Worm (Caenorhabditis elegans) whole organism, L1 larva: ENCODE results near the gene mut-7.

Experiments
- C04F5.9 ChIP-seq: sonication (generic microtip); optimal IDR thresholded peaks from 2 replicates; lab custom pipeline; 2016; ENCODE audit warnings: missing genetic modification characterization, missing compliant biosample characterization
- C34B4.2 ChIP-seq: sonication (generic microtip); optimal IDR thresholded peaks from 2 replicates; lab custom pipeline; 2017; ENCODE audit warnings: mild to moderate bottlenecking, missing genetic modification characterization, missing compliant biosample characterization
- F16B12.6 ChIP-seq: fragments of 150-350 bp; optimal IDR thresholded peaks from 2 replicates; lab custom pipeline; 2014; ENCODE audit warnings: missing biosample characterization, missing genetic modification characterization
- Y116A8C.19 ChIP-seq: sonication (generic microtip); optimal IDR thresholded peaks from 2 replicates; lab custom pipeline; 2016; ENCODE audit warnings: missing compliant biosample characterization, missing genetic modification characterization, borderline replicate concordance
- aha-1 ChIP-seq: fragments of 150-350 bp; optimal IDR thresholded peaks from 2 replicates; lab custom pipeline; 2014; ENCODE audit warnings: missing biosample characterization, missing genetic modification characterization
- alr-1 ChIP-seq: fragments of 200-800 bp; sonication (Bioruptor generic); optimal IDR thresholded peaks from 2 replicates; lab custom pipeline; 2018; ENCODE audit warnings: borderline replicate concordance, mild to moderate bottlenecking, missing genetic modification characterization, missing compliant biosample characterization
- aly-2 ChIP-seq: fragments of 150-350 bp; optimal IDR thresholded peaks from 2 replicates; lab custom pipeline; 2014; ENCODE audit warnings: missing biosample characterization, missing genetic modification characterization
- blmp-1 ChIP-seq: fragments of 150-350 bp; optimal IDR thresholded peaks from 2 replicates; lab custom pipeline; 2014; ENCODE audit warnings: missing biosample characterization, missing genetic modification characterization
- ceh-63 ChIP-seq: fragments of 200-800 bp; sonication (Bioruptor generic); optimal IDR thresholded peaks from 2 replicates; lab custom pipeline; 2018; ENCODE audit warnings: mild to moderate bottlenecking, missing genetic modification characterization, missing compliant biosample characterization
- ceh-88 ChIP-seq: fragments of 200-800 bp; sonication (Bioruptor generic); IDR thresholded peaks from 2 replicates; pipeline ENCODE4 v1.3.6; 2022; ENCODE audit warnings: missing genetic modification characterization, missing compliant biosample characterization
- ceh-90 ChIP-seq: sonication (generic microtip); optimal IDR thresholded peaks from 2 replicates; lab custom pipeline; 2016; ENCODE audit warnings: missing genetic modification characterization, missing compliant biosample characterization
- dpl-1 ChIP-seq, 3 experiments: fragments of 150-350 bp in 2 of 3; sonication (generic microtip) in 1 of 3; optimal IDR thresholded peaks; 2 replicates each; lab custom pipeline; 2014 to 2017; ENCODE audit warnings: missing biosample characterization in 3 of 3, missing genetic modification characterization in 3 of 3, missing genetic modification reagents in 3 of 3
- dsc-1 ChIP-seq: sonication (generic microtip); optimal IDR thresholded peaks from 2 replicates; lab custom pipeline; 2016; ENCODE audit warnings: mild to moderate bottlenecking, missing genetic modification characterization, missing compliant biosample characterization
- efl-1 ChIP-seq, 4 experiments: fragments of 150-350 bp; optimal IDR thresholded peaks in 3 of 4; peaks in 1 of 4; 1 replicate in 1 of 4; 2 replicates in 3 of 4; lab custom pipeline; 2014; ENCODE audit warnings: missing biosample characterization in 2 of 4, missing genetic modification characterization in 2 of 4, missing genetic modification reagents in 2 of 4
- egl-13 ChIP-seq: sonication (generic microtip); optimal IDR thresholded peaks from 2 replicates; lab custom pipeline; 2016; ENCODE audit warnings: missing genotype, missing genetic modification reagents, missing genetic modification characterization, missing compliant biosample characterization
- elt-2 ChIP-seq: sonication (generic microtip); optimal IDR thresholded peaks from 2 replicates; lab custom pipeline; 2016; ENCODE audit warnings: missing genetic modification characterization, mild to moderate bottlenecking, inconsistent platforms, missing compliant biosample characterization, missing genetic modification reagents
- ets-5 ChIP-seq: fragments of 200-800 bp; sonication (Bioruptor generic); IDR thresholded peaks from 2 replicates; pipeline ENCODE4 v1.3.6; 2022; ENCODE audit warnings: missing genetic modification characterization, missing compliant biosample characterization
- fkh-4 ChIP-seq: sonication (generic microtip); optimal IDR thresholded peaks from 2 replicates; lab custom pipeline; 2016; ENCODE audit warnings: missing compliant biosample characterization, missing genetic modification characterization, borderline replicate concordance
- fos-1 ChIP-seq: fragments of 150-350 bp; optimal IDR thresholded peaks from 2 replicates; lab custom pipeline; 2014; ENCODE audit warnings: missing biosample characterization, missing genetic modification characterization
- isw-1 ChIP-seq: fragments of 200-800 bp; sonication (Bioruptor generic); IDR thresholded peaks from 2 replicates; pipeline ENCODE4 v1.3.6; 2022; ENCODE audit warnings: missing genetic modification characterization, missing compliant biosample characterization
- lin-14 ChIP-seq: fragments of 200-800 bp; sonication (Bioruptor generic); optimal IDR thresholded peaks from 2 replicates; lab custom pipeline; 2018; ENCODE audit warnings: mild to moderate bottlenecking, missing genetic modification characterization, moderate library complexity, missing compliant biosample characterization
- lir-3 ChIP-seq: sonication (generic microtip); optimal IDR thresholded peaks from 2 replicates; lab custom pipeline; 2016; ENCODE audit warnings: mild to moderate bottlenecking, missing genetic modification characterization, moderate library complexity, missing compliant biosample characterization; ENCODE audit not compliant: poor library complexity
- mab-9 ChIP-seq: fragments of 200-800 bp; sonication (Bioruptor generic); IDR thresholded peaks from 2 replicates; pipeline ENCODE4 v1.3.6; 2022; ENCODE audit warnings: missing genetic modification reagents, missing genetic modification characterization, missing compliant biosample characterization
- mdl-1 ChIP-seq, 2 experiments: fragments of 150-350 bp; optimal IDR thresholded peaks; 2 replicates each; lab custom pipeline; 2014 to 2017; ENCODE audit warnings: missing biosample characterization in 2 of 2, missing genetic modification characterization in 2 of 2, inconsistent platforms in 1 of 2
- mef-2 ChIP-seq: fragments of 150-350 bp; optimal IDR thresholded peaks from 2 replicates; lab custom pipeline; 2014; ENCODE audit warnings: missing biosample characterization, missing genetic modification characterization
- nhr-19 ChIP-seq: fragments of 200-800 bp; sonication (Bioruptor generic); conservative IDR thresholded peaks from 2 replicates; pipeline ENCODE4 v1.3.6; 2022; ENCODE audit warnings: missing genetic modification characterization, missing compliant biosample characterization
- nhr-20 ChIP-seq: sonication (generic microtip); optimal IDR thresholded peaks from 2 replicates; lab custom pipeline; 2016; ENCODE audit warnings: mild to moderate bottlenecking, missing genetic modification characterization, missing compliant biosample characterization
- nhr-237 ChIP-seq: fragments of 150-350 bp; optimal IDR thresholded peaks from 2 replicates; lab custom pipeline; 2014; ENCODE audit warnings: missing biosample characterization, missing genetic modification characterization
- nhr-28 ChIP-seq: fragments of 150-350 bp; optimal IDR thresholded peaks from 2 replicates; lab custom pipeline; 2014; ENCODE audit warnings: missing biosample characterization, missing genetic modification characterization
- nhr-47 ChIP-seq: sonication (generic microtip); optimal IDR thresholded peaks from 2 replicates; lab custom pipeline; 2016; ENCODE audit warnings: mild to moderate bottlenecking, missing genetic modification characterization, moderate library complexity, missing compliant biosample characterization
- nhr-71 ChIP-seq: sonication (generic microtip); optimal IDR thresholded peaks from 2 replicates; lab custom pipeline; 2016; ENCODE audit warnings: mild to moderate bottlenecking, missing genetic modification characterization, moderate library complexity, missing compliant biosample characterization
- nhr-76 ChIP-seq: sonication (generic microtip); optimal IDR thresholded peaks from 2 replicates; lab custom pipeline; 2017; ENCODE audit warnings: missing biosample characterization, missing genetic modification characterization
- nhr-84 ChIP-seq: sonication (generic microtip); optimal IDR thresholded peaks from 2 replicates; lab custom pipeline; 2017; ENCODE audit warnings: missing biosample characterization, missing genetic modification characterization
- pag-3 ChIP-seq: sonication (generic microtip); optimal IDR thresholded peaks from 2 replicates; lab custom pipeline; 2017; ENCODE audit warnings: missing genetic modification characterization, mild to moderate bottlenecking, missing compliant biosample characterization, antibody characterized with exemption, borderline replicate concordance; ENCODE audit not compliant: insufficient read depth
- pax-3 ChIP-seq: fragments of 200-800 bp; sonication (Bioruptor generic); optimal IDR thresholded peaks from 2 replicates; lab custom pipeline; 2018; ENCODE audit warnings: mild to moderate bottlenecking, missing genetic modification characterization, moderate library complexity, missing compliant biosample characterization
- snu-23 ChIP-seq: sonication (generic microtip); optimal IDR thresholded peaks from 2 replicates; lab custom pipeline; 2016; ENCODE audit warnings: missing genetic modification characterization, missing compliant biosample characterization
- sptf-1 ChIP-seq: fragments of 150-350 bp; optimal IDR thresholded peaks from 2 replicates; lab custom pipeline; 2014; ENCODE audit warnings: missing biosample characterization, missing genetic modification characterization
- sup-37 ChIP-seq: fragments of 200-800 bp; sonication (Bioruptor generic); optimal IDR thresholded peaks from 2 replicates; lab custom pipeline; 2018; ENCODE audit warnings: mild to moderate bottlenecking, missing genetic modification characterization, missing compliant biosample characterization
- tbx-2 ChIP-seq: sonication (generic microtip); optimal IDR thresholded peaks from 2 replicates; lab custom pipeline; 2016; ENCODE audit warnings: missing genetic modification characterization, missing compliant biosample characterization
- tlp-1 ChIP-seq: fragments of 150-350 bp; optimal IDR thresholded peaks from 2 replicates; lab custom pipeline; 2014; ENCODE audit warnings: missing biosample characterization, missing genetic modification characterization
- unc-130 ChIP-seq: fragments of 150-350 bp; optimal IDR thresholded peaks from 2 replicates; lab custom pipeline; 2017; ENCODE audit warnings: missing biosample characterization, missing genetic modification characterization, inconsistent platforms
- unc-86 ChIP-seq: sonication (generic microtip); optimal IDR thresholded peaks from 2 replicates; lab custom pipeline; 2016; ENCODE audit warnings: missing genetic modification characterization, missing compliant biosample characterization
- ztf-11 ChIP-seq, 2 experiments: sonication (generic microtip); optimal IDR thresholded peaks; 2 replicates each; lab custom pipeline; 2016 to 2017; ENCODE audit warnings: missing genetic modification characterization in 2 of 2, missing biosample characterization in 1 of 2, missing compliant biosample characterization in 1 of 2
- ztf-4 ChIP-seq: fragments of 150-350 bp; optimal IDR thresholded peaks from 2 replicates; lab custom pipeline; 2014; ENCODE audit warnings: missing biosample characterization, missing genetic modification characterization

The mut-7 gene

DNA sequence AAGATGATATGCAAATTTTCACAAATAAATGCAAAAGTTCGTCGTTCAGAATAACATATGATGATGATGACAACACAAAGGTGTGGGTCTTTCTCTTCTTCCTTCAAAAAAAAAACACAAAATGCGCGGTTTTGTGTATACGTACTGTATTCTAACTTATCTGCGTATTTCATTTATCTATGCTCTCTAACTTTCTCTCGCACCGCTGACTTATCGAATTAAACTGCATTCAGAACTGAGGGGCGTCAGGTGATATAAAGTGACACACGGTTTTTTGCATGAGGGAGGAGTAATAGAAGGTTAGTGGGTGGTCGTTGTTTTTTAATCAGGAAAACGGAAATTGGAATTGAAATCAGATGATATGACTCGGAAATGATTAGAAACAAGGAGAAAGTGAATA lies 41.9 kb downstream of the mut-7 start, which contains the start of gene sod-4 (continued):
- TF ChIP-seq pag-3 (tag; lab: Kevin White, UChicago) = peak; percentile 2
- no peak for TF ChIP-seq sup-37 (GFP tag; lab: Kevin White, UChicago)
- TF ChIP-seq unc-130 = no peak
- no peak for TF ChIP-seq aha-1 (tag; lab: Kevin White, UChicago)
- no peak for TF ChIP-seq tlp-1 (tag; lab: Kevin White, UChicago)
- TF ChIP-seq nhr-20 (tag; lab: Kevin White, UChicago) = peak; percentile 64
- TF ChIP-seq sptf-1 = no peak
- no peak for TF ChIP-seq nhr-237 (tag; lab: Kevin White, UChicago)
- TF ChIP-seq ceh-88 (GFP tag; lab: Robert Waterston, UW) = no peak
- no peak for TF ChIP-seq isw-1 (GFP tag; lab: Robert Waterston, UW)
- no peak for TF ChIP-seq aly-2 (tag; lab: Kevin White, UChicago)
- TF ChIP-seq C04F5.9 = no peak
- no peak for TF ChIP-seq egl-13
- TF ChIP-seq ztf-11 (tag; optimal IDR thresholded peaks at IDR 0.05; lab: Kevin White, UChicago) = no peak
- no peak for TF ChIP-seq pax-3
- TF ChIP-seq nhr-47 (tag; lab: Kevin White, UChicago) = peak; percentile 16
- no peak for TF ChIP-seq unc-86 (tag; lab: Kevin White, UChicago)
- TF ChIP-seq alr-1 (tag; lab: Kevin White, UChicago) = no peak
- no peak for TF ChIP-seq ets-5 (GFP tag; lab: Robert Waterston, UW)
- TF ChIP-seq nhr-84 (tag; lab: Kevin White, UChicago) = no peak
- peak; percentile 71 for TF ChIP-seq snu-23 (GFP tag; lab: Kevin White, UChicago)
- TF ChIP-seq nhr-28 (tag; lab: Kevin White, UChicago) = no peak
- TF ChIP-seq nhr-19 (GFP tag; lab: Robert Waterston, UW) = peak; percentile 22; the same call in 1 of the 2 replicates
- TF ChIP-seq fkh-4 (tag; lab: Kevin White, UChicago) = no peak
- TF ChIP-seq ztf-4 (tag; lab: Kevin White, UChicago) = no peak
- no peak for TF ChIP-seq ceh-63 (GFP tag; lab: Kevin White, UChicago)
- TF ChIP-seq mab-9 (GFP tag; lab: Robert Waterston, UW) = no peak
- TF ChIP-seq nhr-71 (tag; lab: Kevin White, UChicago) = peak; percentile 64
- no peak for TF ChIP-seq C34B4.2 (tag; lab: Kevin White, UChicago)
- TF ChIP-seq Y116A8C.19 (tag; lab: Kevin White, UChicago) = no peak
- TF ChIP-seq elt-2 (tag; lab: Kevin White, UChicago) = no peak
- TF ChIP-seq lir-3 (tag; lab: Kevin White, UChicago) = peak; percentile 6
- TF ChIP-seq dpl-1 (GFP tag; optimal IDR thresholded peaks at IDR 0.05; lab: Kevin White, UChicago) = peak in 2 of 3 experiments; percentile 17 to 36
- TF ChIP-seq tbx-2 (tag; lab: Kevin White, UChicago) = peak; percentile 25
- TF ChIP-seq efl-1 (optimal IDR thresholded peaks at IDR 0.05; lab: Kevin White, UChicago) = peak in 1 of 2 experiments; percentile 6
- peak in 1 of 2 experiments; percentile 86 for TF ChIP-seq efl-1 (GFP tag; optimal IDR thresholded peaks at IDR 0.05 in 1 of 2; lab: Kevin White, UChicago)
- TF ChIP-seq mef-2 (tag; lab: Kevin White, UChicago) = no peak
- TF ChIP-seq dsc-1 (tag; lab: Kevin White, UChicago) = no peak
- peak; percentile 84 for TF ChIP-seq blmp-1 (tag; lab: Kevin White, UChicago)

DNA sequence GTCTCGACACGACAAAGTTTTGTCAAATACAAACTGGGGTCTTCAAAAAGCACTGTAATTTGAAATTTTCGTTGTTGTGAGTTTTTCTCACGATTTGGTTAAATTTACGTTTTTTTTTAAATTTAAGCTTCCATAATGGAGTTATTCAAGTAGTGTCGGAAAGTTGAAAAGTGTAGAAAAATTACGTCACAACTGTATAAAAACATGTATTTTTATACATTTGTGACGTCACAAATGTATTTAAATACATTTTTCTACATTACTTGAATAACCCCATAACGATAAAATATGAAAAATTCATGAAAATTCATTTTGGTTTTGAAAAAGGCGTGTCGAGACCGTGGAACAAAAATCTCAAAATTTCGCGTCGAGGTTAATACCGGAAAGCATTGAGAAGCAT lies 44.8 kb downstream of the mut-7 start:
- TF ChIP-seq nhr-76 (tag; lab: Kevin White, UChicago) (no peak), nhr-47 (tag; lab: Kevin White, UChicago) (no peak), ceh-90 (tag; lab: Kevin White, UChicago) (no peak), unc-86 (tag; lab: Kevin White, UChicago) (no peak), F16B12.6 (no peak), mdl-1 (tag; optimal IDR thresholded peaks at IDR 0.05; lab: Kevin White, UChicago) (no peak), fos-1 (tag; lab: Kevin White, UChicago) (no peak), ceh-88 (GFP tag; lab: Robert Waterston, UW) (no peak), lin-14 (GFP tag; lab: Kevin White, UChicago) (no peak), nhr-237 (tag; lab: Kevin White, UChicago) (no peak)
- TF ChIP-seq, all 84 proteins: peak for 0
